Worm (Caenorhabditis elegans) whole organism, L4/young adult: ENCODE data around the gene mrps-18.C.

Experiments
- W03F9.2 ChIP-seq: fragments of 150-350 bp; optimal IDR thresholded peaks from 2 replicates; lab custom pipeline; 2014; ENCODE audit warnings: missing biosample characterization, missing genetic modification characterization
- dao-5 ChIP-seq: sonication (generic microtip); optimal IDR thresholded peaks from 2 replicates; lab custom pipeline; 2016; ENCODE audit warnings: missing genotype, missing genetic modification characterization, moderate library complexity, missing compliant biosample characterization
- him-1 ChIP-seq: sonication (generic microtip); optimal IDR thresholded peaks from 2 replicates; lab custom pipeline; 2016; ENCODE audit warnings: missing genotype, missing genetic modification reagents, missing genetic modification characterization, missing compliant biosample characterization

DNA sequence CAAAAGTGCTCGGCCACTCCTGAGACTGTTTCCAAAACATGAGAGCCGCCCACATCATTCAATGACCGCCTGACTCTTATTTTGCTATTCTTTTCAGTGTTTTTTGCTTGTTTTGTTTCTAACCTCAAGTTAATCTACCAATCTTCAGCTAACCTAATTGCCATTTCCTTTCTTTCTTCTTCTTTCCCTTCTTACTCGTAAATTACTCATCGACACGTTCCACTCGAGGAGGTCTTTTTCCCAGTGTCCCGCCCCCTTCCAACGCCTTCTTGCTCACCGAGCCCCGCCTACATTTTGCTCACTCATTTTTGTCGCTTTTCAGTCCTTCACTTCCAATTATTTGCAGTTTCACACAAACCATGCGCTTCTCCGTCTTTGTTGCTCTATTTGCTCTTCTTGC, 28.7 kb downstream of the mrps-18.C start, which contains the start of gene nlp-50:
- TF ChIP-seq him-1 (tag; lab: Kevin White, UChicago) (no peak), dao-5 (no peak), W03F9.2 (tag; lab: Kevin White, UChicago) (no peak)
